Worm (Caenorhabditis elegans) whole organism, young adult: ENCODE measurements around the gene fbxc-14.
"Not testable (repeated sequence)": the region's sequence is repeated elsewhere in the genome, so short reads cannot be mapped to it uniquely, and the experiment has no call there.

Experiments
- B0261.1 ChIP-seq: sonication (generic microtip); optimal IDR thresholded peaks from 2 replicates; lab custom pipeline; 2016; ENCODE audit warnings: mild to moderate bottlenecking, missing genetic modification characterization, moderate library complexity, missing compliant biosample characterization
- C06A6.2 ChIP-seq: fragments of 200-800 bp; sonication (Bioruptor generic); conservative IDR thresholded peaks from 2 replicates; pipeline ENCODE4 v1.3.6; 2022; ENCODE audit warnings: missing genetic modification characterization, missing compliant biosample characterization
- D2030.7 ChIP-seq: fragments of 200-800 bp; sonication (Bioruptor generic); IDR thresholded peaks from 2 replicates; pipeline ENCODE4 v1.3.6; 2022; ENCODE audit warnings: missing genetic modification reagents, missing genetic modification characterization, missing compliant biosample characterization
- F10E7.11 ChIP-seq: sonication (generic microtip); optimal IDR thresholded peaks from 2 replicates; lab custom pipeline; 2017; ENCODE audit warnings: mild to moderate bottlenecking, missing genetic modification characterization, moderate library complexity, missing compliant biosample characterization
- F23B12.7 ChIP-seq: sonication (generic microtip); optimal IDR thresholded peaks from 2 replicates; lab custom pipeline; 2017; ENCODE audit warnings: missing genetic modification characterization, mild to moderate bottlenecking, missing compliant biosample characterization, antibody characterized with exemption, moderate library complexity; ENCODE audit not compliant: insufficient read depth
- F37B4.10 ChIP-seq: fragments of 200-800 bp; sonication (Bioruptor generic); IDR thresholded peaks from 2 replicates; pipeline ENCODE4 v1.3.6; 2022; ENCODE audit warnings: missing genetic modification characterization, missing compliant biosample characterization
- F49E8.2 ChIP-seq: sonication (generic microtip); optimal IDR thresholded peaks from 3 replicates; lab custom pipeline; 2017; ENCODE audit warnings: missing genetic modification characterization, mild to moderate bottlenecking, missing compliant biosample characterization, antibody characterized with exemption, moderate library complexity; ENCODE audit not compliant: insufficient read depth
- F57C9.4 ChIP-seq: sonication (generic microtip); optimal IDR thresholded peaks from 2 replicates; lab custom pipeline; 2017; ENCODE audit warnings: mild to moderate bottlenecking, missing genetic modification characterization, missing compliant biosample characterization
- Y53F4B.3 ChIP-seq: fragments of 200-800 bp; sonication (Bioruptor generic); IDR thresholded peaks from 2 replicates; pipeline ENCODE4 v1.3.6; 2022; ENCODE audit warnings: missing genetic modification reagents, missing genetic modification characterization, missing compliant biosample characterization
- Y53G8AR.9 ChIP-seq: fragments of 200-800 bp; sonication (Bioruptor generic); conservative IDR thresholded peaks from 2 replicates; pipeline ENCODE4 v1.3.6; 2022; ENCODE audit warnings: missing genetic modification reagents, missing genetic modification characterization, missing compliant biosample characterization
- Y56A3A.18 ChIP-seq: fragments of 200-800 bp; sonication (Bioruptor generic); IDR thresholded peaks from 2 replicates; pipeline ENCODE4 v1.3.6; 2022; ENCODE audit warnings: missing genetic modification reagents, missing genetic modification characterization, missing compliant biosample characterization
- Y67H2A.10 ChIP-seq: fragments of 200-800 bp; sonication (Bioruptor generic); conservative IDR thresholded peaks from 2 replicates; pipeline ENCODE4 v1.3.6; 2022; ENCODE audit warnings: missing genetic modification reagents, missing genetic modification characterization, missing compliant biosample characterization
- Y79H2A.3 ChIP-seq: fragments of 200-800 bp; sonication (Bioruptor generic); conservative IDR thresholded peaks from 2 replicates; pipeline ENCODE4 v1.3.6; 2022; ENCODE audit warnings: missing genetic modification reagents, missing genetic modification characterization, missing compliant biosample characterization
- ZK185.1 ChIP-seq: sonication (generic microtip); optimal IDR thresholded peaks from 2 replicates; lab custom pipeline; 2016; ENCODE audit warnings: mild to moderate bottlenecking, missing genetic modification characterization, missing compliant biosample characterization; ENCODE audit not compliant: poor library complexity, severe bottlenecking
- attf-3 ChIP-seq: fragments of 200-800 bp; sonication (Bioruptor generic); conservative IDR thresholded peaks from 2 replicates; pipeline ENCODE4 v1.3.6; 2022; ENCODE audit warnings: missing genetic modification reagents, missing genetic modification characterization, missing compliant biosample characterization
- bed-2 ChIP-seq: fragments of 200-800 bp; sonication (Bioruptor generic); IDR thresholded peaks from 2 replicates; pipeline ENCODE4 v1.3.6; 2022; ENCODE audit warnings: missing genetic modification reagents, missing genetic modification characterization, missing compliant biosample characterization
- cebp-1 ChIP-seq, 2 experiments: fragments of 200-800 bp in 1 of 2; sonication (Bioruptor generic) in 1 of 2; sonication (generic microtip) in 1 of 2; IDR thresholded peaks in 1 of 2; optimal IDR thresholded peaks in 1 of 2; 2 replicates each; pipeline versions ENCODE4 v1.3.6 to Lab custom; 2017 to 2022; ENCODE audit warnings: missing compliant biosample characterization in 2 of 2, missing genetic modification characterization in 2 of 2, mild to moderate bottlenecking in 1 of 2, missing genetic modification reagents in 1 of 2, moderate library complexity in 1 of 2
- ceh-100 ChIP-seq: fragments of 200-800 bp; sonication (Bioruptor generic); IDR thresholded peaks from 2 replicates; pipeline ENCODE4 v1.3.6; 2022; ENCODE audit warnings: missing genetic modification reagents, missing genetic modification characterization, missing compliant biosample characterization
- ceh-91 ChIP-seq: fragments of 200-800 bp; sonication (Bioruptor generic); IDR thresholded peaks from 2 replicates; pipeline ENCODE4 v1.3.6; 2022; ENCODE audit warnings: missing genetic modification reagents, missing genetic modification characterization, missing compliant biosample characterization
- chd-7 ChIP-seq: sonication (generic microtip); optimal IDR thresholded peaks from 2 replicates; lab custom pipeline; 2016; ENCODE audit warnings: mild to moderate bottlenecking, missing genetic modification characterization, moderate library complexity, missing compliant biosample characterization
- die-1 ChIP-seq: sonication (generic microtip); optimal IDR thresholded peaks from 2 replicates; lab custom pipeline; 2016; ENCODE audit warnings: missing genotype, mild to moderate bottlenecking, missing genetic modification characterization, missing compliant biosample characterization
- egl-44 ChIP-seq: fragments of 200-800 bp; sonication (Bioruptor generic); IDR thresholded peaks from 2 replicates; pipeline ENCODE4 v1.3.6; 2022; ENCODE audit warnings: missing genetic modification reagents, missing genetic modification characterization, missing compliant biosample characterization
- egrh-3 ChIP-seq: fragments of 200-800 bp; sonication (Bioruptor generic); IDR thresholded peaks from 2 replicates; pipeline ENCODE4 v1.3.6; 2022; ENCODE audit warnings: missing genetic modification reagents, missing genetic modification characterization, missing compliant biosample characterization
- ets-4 ChIP-seq: fragments of 200-800 bp; sonication (Bioruptor generic); optimal IDR thresholded peaks from 2 replicates; lab custom pipeline; 2018; ENCODE audit warnings: mild to moderate bottlenecking, missing genetic modification characterization, missing compliant biosample characterization
- hlh-26 ChIP-seq: fragments of 200-800 bp; sonication (Bioruptor generic); conservative IDR thresholded peaks from 2 replicates; pipeline ENCODE4 v1.3.6; 2022; ENCODE audit warnings: missing genetic modification reagents, missing genetic modification characterization, missing compliant biosample characterization
- hrde-1 ChIP-seq: sonication (generic microtip); optimal IDR thresholded peaks from 2 replicates; lab custom pipeline; 2016; ENCODE audit warnings: missing genetic modification characterization, mild to moderate bottlenecking, missing compliant biosample characterization, moderate library complexity, missing genotype, missing genetic modification reagents, borderline replicate concordance
- lin-26 ChIP-seq: fragments of 200-800 bp; sonication (Bioruptor generic); IDR thresholded peaks from 2 replicates; pipeline ENCODE4 v1.3.6; 2022; ENCODE audit warnings: missing genetic modification reagents, missing genetic modification characterization, missing compliant biosample characterization
- lin-40 ChIP-seq: sonication (generic microtip); optimal IDR thresholded peaks from 2 replicates; lab custom pipeline; 2016; ENCODE audit warnings: missing genetic modification characterization, mild to moderate bottlenecking, missing compliant biosample characterization, missing genotype, missing genetic modification reagents
- lsy-27 ChIP-seq: sonication (generic microtip); optimal IDR thresholded peaks from 2 replicates; lab custom pipeline; 2017; ENCODE audit warnings: missing genetic modification characterization, mild to moderate bottlenecking, missing compliant biosample characterization, antibody characterized with exemption, missing genotype, borderline replicate concordance; ENCODE audit not compliant: insufficient read depth
- madf-10 ChIP-seq: sonication (generic microtip); optimal IDR thresholded peaks from 2 replicates; lab custom pipeline; 2016; ENCODE audit warnings: mild to moderate bottlenecking, missing genetic modification characterization, missing compliant biosample characterization
- madf-3 ChIP-seq: fragments of 200-800 bp; sonication (Bioruptor generic); IDR thresholded peaks from 2 replicates; pipeline ENCODE4 v1.3.6; 2022; ENCODE audit warnings: missing genetic modification reagents, missing genetic modification characterization, missing compliant biosample characterization
- madf-8 ChIP-seq: fragments of 200-800 bp; sonication (Bioruptor generic); conservative IDR thresholded peaks from 2 replicates; pipeline ENCODE4 v1.3.6; 2022; ENCODE audit warnings: missing genetic modification reagents, missing genetic modification characterization, missing compliant biosample characterization
- nhr-80 ChIP-seq: sonication (generic microtip); optimal IDR thresholded peaks from 2 replicates; lab custom pipeline; 2016; ENCODE audit warnings: missing genetic modification characterization, missing compliant biosample characterization
- sdz-38 ChIP-seq: sonication (generic microtip); optimal IDR thresholded peaks from 2 replicates; lab custom pipeline; 2016; ENCODE audit warnings: missing genotype, missing genetic modification characterization, missing compliant biosample characterization
- snpc-4 ChIP-seq, 5 experiments: fragments of 150-350 bp in 1 of 5; sonication (generic microtip) in 4 of 5; optimal IDR thresholded peaks; 2 replicates each; lab custom pipeline; 2014 to 2018; ENCODE audit warnings: missing genetic modification characterization in 5 of 5, missing biosample characterization in 3 of 5, antibody characterized with exemption in 2 of 5, mild to moderate bottlenecking in 2 of 5, missing compliant biosample characterization in 2 of 5, missing genotype in 2 of 5, moderate library complexity in 2 of 5, missing genetic modification reagents in 1 of 5
- sptf-2 ChIP-seq: fragments of 200-800 bp; sonication (Bioruptor generic); optimal IDR thresholded peaks from 2 replicates; lab custom pipeline; 2018; ENCODE audit warnings: mild to moderate bottlenecking, missing genetic modification characterization, missing compliant biosample characterization
- unc-62 ChIP-seq: fragments of 150-350 bp; optimal IDR thresholded peaks from 2 replicates; lab custom pipeline; 2014; ENCODE audit warnings: missing biosample characterization, missing genetic modification reagents, missing genetic modification characterization
- zfh-2 ChIP-seq: fragments of 200-800 bp; sonication (Bioruptor generic); conservative IDR thresholded peaks from 2 replicates; pipeline ENCODE4 v1.3.6; 2022; ENCODE audit warnings: missing genetic modification reagents, missing genetic modification characterization, missing compliant biosample characterization
- ztf-18 ChIP-seq: sonication (generic microtip); optimal IDR thresholded peaks from 2 replicates; lab custom pipeline; 2016; ENCODE audit warnings: missing genotype, mild to moderate bottlenecking, missing genetic modification characterization, missing compliant biosample characterization

Gene fbxc-14

DNA sequence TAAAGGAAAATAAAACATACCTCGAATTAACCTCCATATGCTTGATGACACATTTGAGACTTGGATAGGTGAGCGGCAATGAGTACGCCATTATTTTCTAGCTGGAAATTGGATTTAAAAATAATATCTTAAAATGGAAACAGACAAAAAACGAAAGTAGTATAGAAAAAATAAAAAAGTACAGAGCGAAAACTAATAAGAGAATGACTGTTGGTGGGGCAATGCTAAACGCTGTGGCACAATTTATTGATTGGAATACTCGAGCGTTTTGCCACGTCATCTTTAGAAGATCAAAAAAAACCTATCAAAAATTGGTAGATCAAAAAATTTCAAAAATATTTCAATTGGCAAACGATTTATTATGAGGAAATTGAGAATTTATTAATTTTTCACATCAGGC lies 26.0 kb upstream of the fbxc-14 start, which contains the start of gene fbxc-32:
Gene fbxc-32, minus strand, starts transcription at position 101 of the 400 bp plus-strand sequence.
- TF ChIP-seq ztf-18 (no peak), ceh-91 (GFP tag; lab: Robert Waterston, UW) (no peak), die-1 (tag; lab: Kevin White, UChicago) (no peak), C06A6.2 (GFP tag; lab: Robert Waterston, UW) (no peak), hlh-26 (GFP tag; lab: Robert Waterston, UW) (no peak), ZK185.1 (tag; lab: Kevin White, UChicago) (no peak), F23B12.7 (tag; lab: Kevin White, UChicago) (no peak), unc-62 (GFP tag; lab: Kevin White, UChicago) (no peak), Y79H2A.3 (GFP tag; lab: Robert Waterston, UW) (no peak), sptf-2 (GFP tag; lab: Kevin White, UChicago) (no peak), madf-10 (tag; lab: Kevin White, UChicago) (no peak), lsy-27 (tag; lab: Kevin White, UChicago) (no peak), lin-40 (tag; lab: Kevin White, UChicago) (no peak), sdz-38 (tag; lab: Kevin White, UChicago) (no peak), lin-26 (no peak), egrh-3 (GFP tag; lab: Robert Waterston, UW) (no peak)

ce11 chrII:950374-950773 lies 23.7 kb upstream of the fbxc-14 start:
- TF ChIP-seq D2030.7 (GFP tag; lab: Robert Waterston, UW), result no peak
- no peak for TF ChIP-seq madf-8 (GFP tag; lab: Robert Waterston, UW)
- no peak for TF ChIP-seq lsy-27 (tag; lab: Kevin White, UChicago)
- TF ChIP-seq cebp-1 (GFP tag; IDR thresholded peaks at IDR 0.05; lab: Robert Waterston, UW), result peak; percentile 68
- TF ChIP-seq cebp-1 (tag; optimal IDR thresholded peaks at IDR 0.05; lab: Kevin White, UChicago), result peak; percentile 91
- TF ChIP-seq zfh-2 (GFP tag; lab: Robert Waterston, UW), result no peak
- TF ChIP-seq madf-3 (GFP tag; lab: Robert Waterston, UW), result 0 out of 2 replicates have a peak, but pooled peaks have one; percentile 41
- no peak for TF ChIP-seq hrde-1

DNA sequence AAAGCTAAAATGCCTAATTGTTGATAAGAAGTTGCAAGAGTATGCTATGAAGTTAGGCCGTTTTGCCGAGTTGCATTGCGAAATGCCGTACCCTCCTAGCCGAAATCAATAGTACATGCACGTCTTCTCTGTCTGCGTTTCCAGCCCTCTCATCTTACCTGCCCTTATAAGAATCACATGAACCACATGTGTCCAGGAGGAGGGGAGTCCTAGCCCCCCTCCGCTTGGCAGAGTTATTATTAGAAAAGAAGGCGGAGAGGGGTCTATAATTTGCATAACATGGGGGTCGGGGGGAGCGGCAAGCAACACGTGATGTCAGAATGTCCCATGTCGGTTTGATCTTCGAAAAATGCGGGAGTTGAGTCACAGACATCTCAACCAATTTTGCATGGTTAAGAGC lies 21.0 kb upstream of the fbxc-14 start:
- TF ChIP-seq zfh-2 (GFP tag; lab: Robert Waterston, UW) (0 out of 2 replicates have a peak, but pooled peaks have one; percentile 5), egl-44 (no peak), Y53G8AR.9 (GFP tag; lab: Robert Waterston, UW) (no peak), nhr-80 (tag; lab: Kevin White, UChicago) (no peak), Y67H2A.10 (GFP tag; lab: Robert Waterston, UW) (no peak)

- not testable (repeated sequence) for TF ChIP-seq snpc-4 (GFP tag; optimal IDR thresholded peaks at IDR 0.05; lab: Kevin White, UChicago); snpc-4 (tag; optimal IDR thresholded peaks at IDR 0.05; lab: Kevin White, UChicago); ets-4; Y53F4B.3 (GFP tag; lab: Robert Waterston, UW)
Observed at ce11 chrII:954626-955025, 19.5 kb upstream of the fbxc-14 start, which contains the start of gene fbxc-7. fbxc-7 (plus strand) TSS chrII:954926.

ce11 chrII:958618-959017 lies 15.5 kb upstream of the fbxc-14 start, which contains the start of gene sdz-4:
sdz-4 (plus strand) TSS chrII:958918.
- TF ChIP-seq B0261.1 (tag; lab: Kevin White, UChicago) (no peak), F37B4.10 (GFP tag; lab: Robert Waterston, UW) (no peak), hlh-26 (GFP tag; lab: Robert Waterston, UW) (no peak), F10E7.11 (tag; lab: Kevin White, UChicago) (no peak), Y56A3A.18 (GFP tag; lab: Robert Waterston, UW) (no peak), lin-40 (tag; lab: Kevin White, UChicago) (no peak), ceh-100 (GFP tag; lab: Robert Waterston, UW) (no peak), chd-7 (no peak), attf-3 (GFP tag; lab: Robert Waterston, UW) (no peak), sptf-2 (GFP tag; lab: Kevin White, UChicago) (no peak), lin-26 (no peak), bed-2 (no peak), F57C9.4 (tag; lab: Kevin White, UChicago) (no peak), F49E8.2 (no peak)
